Worm (Caenorhabditis elegans): Measurements from ENCODE around the gene F10E7.9.

The F10E7.9 gene

DNA sequence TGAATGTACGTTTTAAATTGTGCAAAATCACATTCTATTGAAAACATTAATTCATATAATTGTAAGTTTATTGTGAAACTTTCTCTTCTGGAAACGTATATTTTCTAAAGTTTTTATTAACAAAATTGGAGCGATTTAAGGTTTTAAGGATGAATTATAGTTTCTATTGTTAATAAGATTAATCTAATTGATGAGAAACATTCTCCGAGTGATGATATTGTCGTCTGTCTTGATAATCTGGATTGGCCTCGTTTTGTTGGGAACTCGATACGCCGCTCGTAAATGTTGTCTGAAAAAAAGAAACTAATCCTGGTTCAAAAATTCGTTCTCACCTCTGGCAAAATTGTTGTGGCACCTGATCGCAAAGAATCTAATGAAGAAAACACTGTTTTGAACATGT is 3.5 kb downstream of the F10E7.9 start (continued):
- TF ChIP-seq snpc-4 (GFP tag; optimal IDR thresholded peaks at IDR 0.05) (no peak), snpc-4 (tag; optimal IDR thresholded peaks at IDR 0.05) (no peak), dpff-1 (tag; optimal IDR thresholded peaks at IDR 0.05) (no peak), pha-4 (tag; optimal IDR thresholded peaks at IDR 0.05) (no peak), gei-17 (GFP tag; optimal IDR thresholded peaks at IDR 0.05) (no peak), ama-1 (optimal IDR thresholded peaks at IDR 0.05) (no peak), ama-1 (GFP tag; optimal IDR thresholded peaks at IDR 0.05) (no peak), F33H1.4 (GFP tag; IDR thresholded peaks at IDR 0.05) (0 out of 2 replicates have a peak, but pooled peaks have one; percentile 5), F39B2.1 (GFP tag; IDR thresholded peaks at IDR 0.05) (peak; percentile 51; the same call in 1 of the 2 replicates), athp-1 (tag; optimal IDR thresholded peaks at IDR 0.05) (no peak), snpc-3.4 (tag; optimal IDR thresholded peaks at IDR 0.05) (peak; percentile 3), attf-6 (GFP tag; IDR thresholded peaks at IDR 0.05) (peak; percentile 43; the same call in 1 of the 2 replicates)

DNA sequence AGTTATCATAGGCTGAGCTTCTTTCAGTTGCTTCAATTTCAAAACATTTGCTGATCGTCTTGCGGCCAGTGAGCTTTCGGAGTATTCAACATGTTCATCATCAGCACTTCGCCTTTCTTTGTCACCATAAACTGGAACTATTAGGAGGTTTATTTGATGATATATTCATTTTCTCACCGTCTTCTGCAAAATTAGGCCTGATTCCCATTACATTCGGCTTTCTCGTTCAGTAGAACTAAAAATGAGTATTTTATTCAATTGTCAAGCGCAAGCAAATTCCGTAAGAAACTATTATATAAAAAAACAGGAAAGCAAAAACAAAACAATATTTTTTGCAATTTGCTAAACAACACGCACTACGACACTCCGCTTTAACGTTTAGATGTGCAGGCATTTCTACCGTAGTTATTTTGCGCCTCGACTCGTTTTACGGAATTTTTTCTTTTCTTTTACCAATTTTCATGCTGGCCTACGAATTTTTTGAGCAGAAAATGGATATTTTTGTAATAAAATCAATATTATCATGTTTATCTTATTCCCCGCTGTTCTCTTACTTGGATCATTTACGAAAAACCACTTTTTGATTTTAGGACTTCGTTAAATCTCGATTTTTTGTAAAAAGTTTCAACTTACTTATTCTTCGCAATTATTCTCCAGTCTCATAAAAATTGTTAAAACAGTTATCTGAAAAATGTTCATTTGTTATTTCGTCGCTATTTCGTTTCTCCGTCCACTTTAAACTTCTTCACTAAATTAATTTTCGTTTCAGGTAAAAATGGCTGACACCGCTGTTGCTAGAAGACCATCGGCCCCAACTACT is 4.9 kb downstream of the F10E7.9 start, which contains the start of the genes farl-11 and rpl-33:
Gene farl-11, minus strand, starts transcription at position 242 of the 820 bp plus-strand sequence.
Gene rpl-33, plus strand, starts transcription at position 770 of the 820 bp plus-strand sequence.
- TF ChIP-seq F52B5.7 (tag; optimal IDR thresholded peaks at IDR 0.05), result no peak
- TF ChIP-seq hmg-20 (GFP tag; IDR thresholded peaks at IDR 0.05), result no peak
- no peak for TF ChIP-seq unc-62 (GFP tag; optimal IDR thresholded peaks at IDR 0.05)
- TF ChIP-seq atf-7 (tag; optimal IDR thresholded peaks at IDR 0.05), result no peak
- no peak for TF ChIP-seq die-1 (tag; optimal IDR thresholded peaks at IDR 0.05)
- peak; percentile 29 for TF ChIP-seq tbp1 (GFP tag; optimal IDR thresholded peaks at IDR 0.05)
- no peak for TF ChIP-seq B0261.1 (tag; optimal IDR thresholded peaks at IDR 0.05)
- TF ChIP-seq mcd-1 (GFP tag; IDR thresholded peaks at IDR 0.05), result peak; percentile 50
- TF ChIP-seq ztf-26 (tag; optimal IDR thresholded peaks at IDR 0.05), result no peak
- TF ChIP-seq rpc-1 (optimal IDR thresholded peaks at IDR 0.05), result no peak
- no peak for TF ChIP-seq rpc-1 (tag; optimal IDR thresholded peaks at IDR 0.05)
- no peak for TF ChIP-seq hlh-26 (GFP tag; conservative IDR thresholded peaks at IDR 0.05)
- no peak for TF ChIP-seq lag-1 (GFP tag; IDR thresholded peaks at IDR 0.05)
- 0 out of 2 replicates have a peak, but pooled peaks have one; percentile 33 for TF ChIP-seq aptf-2 (GFP tag; conservative IDR thresholded peaks at IDR 0.05)
- 0 out of 2 replicates have a peak, but pooled peaks have one; percentile 16 for TF ChIP-seq dox-1 (GFP tag; IDR thresholded peaks at IDR 0.05)
- TF ChIP-seq somi-1 (GFP tag; optimal IDR thresholded peaks at IDR 0.05), result no peak
- no peak for TF ChIP-seq madf-3 (GFP tag; IDR thresholded peaks at IDR 0.05)
- TF ChIP-seq nhr-80 (tag; optimal IDR thresholded peaks at IDR 0.05), result peak; percentile 48
- no peak for TF ChIP-seq T26A5.8 (tag; optimal IDR thresholded peaks at IDR 0.05)
- TF ChIP-seq madf-6 (GFP tag; IDR thresholded peaks at IDR 0.05), result 0 out of 2 replicates have a peak, but pooled peaks have one; percentile 12
- TF ChIP-seq ztf-22 (GFP tag; optimal IDR thresholded peaks at IDR 0.05), result no peak
- no peak for TF ChIP-seq nhr-90 (tag; optimal IDR thresholded peaks at IDR 0.05)
- TF ChIP-seq lin-26 (GFP tag; IDR thresholded peaks at IDR 0.05), result no peak
- no peak for TF ChIP-seq snpc-4 (GFP tag; optimal IDR thresholded peaks at IDR 0.05)
- peak in 3 of 4 experiments; percentile 33 to 65 (median 33) for TF ChIP-seq snpc-4 (tag; optimal IDR thresholded peaks at IDR 0.05)
- no peak for TF ChIP-seq zfh-2 (GFP tag; conservative IDR thresholded peaks at IDR 0.05)
- no peak for TF ChIP-seq Y95B8A.8 (GFP tag; IDR thresholded peaks at IDR 0.05)
- peak; percentile 89 for TF ChIP-seq F23B12.7 (tag; optimal IDR thresholded peaks at IDR 0.05; ENCODE audit: insufficient read depth)
- peak; percentile 72 for TF ChIP-seq attf-5 (GFP tag; optimal IDR thresholded peaks at IDR 0.05)
- TF ChIP-seq bed-1 (GFP tag; IDR thresholded peaks at IDR 0.05), result no peak
- TF ChIP-seq hrde-1 (tag; optimal IDR thresholded peaks at IDR 0.05; ENCODE audit: borderline replicate concordance), result no peak
- no peak for TF ChIP-seq let-607 (tag; optimal IDR thresholded peaks at IDR 0.05)
- TF ChIP-seq nhr-179 (tag; optimal IDR thresholded peaks at IDR 0.05), result no peak
- no peak; the same call in 1 of the 2 replicates for TF ChIP-seq hmg-1.2 (GFP tag; IDR thresholded peaks at IDR 0.05)
- TF ChIP-seq ztf-25 (GFP tag; IDR thresholded peaks at IDR 0.05), result no peak
- no peak for TF ChIP-seq repo-1 (tag; optimal IDR thresholded peaks at IDR 0.05)
- TF ChIP-seq egl-44 (GFP tag; IDR thresholded peaks at IDR 0.05), result no peak

Measured in whole organism, young adult.